Worm (Caenorhabditis elegans): ENCODE data around the gene ZK1058.3.

- TF ChIP-seq ztf-11 (tag; optimal IDR thresholded peaks at IDR 0.05) = no peak
- TF ChIP-seq skn-1 (tag; optimal IDR thresholded peaks at IDR 0.05) = no peak
- TF ChIP-seq sma-9 (GFP tag; optimal IDR thresholded peaks at IDR 0.05) = no peak
- TF ChIP-seq sma-9 (tag; optimal IDR thresholded peaks at IDR 0.05) = no peak
- TF ChIP-seq R02D3.7 (tag; optimal IDR thresholded peaks at IDR 0.05) = no peak
- no peak for TF ChIP-seq fos-1 (tag; optimal IDR thresholded peaks at IDR 0.05)
- TF ChIP-seq nhr-77 (tag; optimal IDR thresholded peaks at IDR 0.05) = no peak
- TF ChIP-seq ama-1 (optimal IDR thresholded peaks at IDR 0.05) = no peak
- TF ChIP-seq nhr-12 (tag; optimal IDR thresholded peaks at IDR 0.05) = no peak
- TF ChIP-seq snpc-4 (tag; optimal IDR thresholded peaks at IDR 0.05) = no peak
- no peak for TF ChIP-seq aly-2 (tag; optimal IDR thresholded peaks at IDR 0.05)
- no peak for TF ChIP-seq sma-3 (GFP tag; optimal IDR thresholded peaks at IDR 0.05)
- no peak for TF ChIP-seq zag-1 (tag; optimal IDR thresholded peaks at IDR 0.05)
- no peak for TF ChIP-seq mab-5 (tag; optimal IDR thresholded peaks at IDR 0.05)
- TF ChIP-seq ceh-82 (tag; optimal IDR thresholded peaks at IDR 0.05) = no peak
These were observed 45.6 kb downstream of the ZK1058.3 start, which contains the start of gene R10E9.2 for ce11 chrIII:3964237-3964636.

Data from whole organism, L2 larva.